Fruit fly (Drosophila melanogaster) whole organism, prepupa: ENCODE results near the gene CG14434.

ENCODE experiments used
- CG10631 ChIP-seq: fragments of 200-800 bp; sonication (Bioruptor generic); optimal IDR thresholded peaks from 2 replicates; lab custom pipeline; 2016; ENCODE audit warnings: missing biosample characterization, missing genetic modification characterization
- CG10669 ChIP-seq: fragments of 200-800 bp; sonication (Bioruptor generic); optimal IDR thresholded peaks from 3 replicates; lab custom pipeline; 2018; ENCODE audit warnings: missing biosample characterization, mild to moderate bottlenecking, missing genetic modification characterization, moderate library complexity
- CG11294 ChIP-seq: fragments of 200-800 bp; sonication (Bioruptor generic); IDR thresholded peaks from 2 replicates; pipeline ENCODE4 v1.3.6; 2022; ENCODE audit warnings: missing biosample characterization, missing genetic modification characterization
- CG11762 ChIP-seq: fragments of 200-800 bp; sonication (Bioruptor generic); optimal IDR thresholded peaks from 3 replicates; lab custom pipeline; 2016; ENCODE audit warnings: missing biosample characterization, missing genetic modification characterization; ENCODE audit not compliant: insufficient read depth
- CG11902 ChIP-seq: fragments of 200-800 bp; sonication (Bioruptor generic); optimal IDR thresholded peaks from 3 replicates; lab custom pipeline; 2016; ENCODE audit warnings: missing biosample characterization, missing genetic modification characterization
- CG16779 ChIP-seq: fragments of 200-800 bp; sonication (Bioruptor generic); optimal IDR thresholded peaks from 3 replicates; lab custom pipeline; 2017; ENCODE audit warnings: missing biosample characterization, mild to moderate bottlenecking, missing genetic modification characterization
- CG32006 ChIP-seq: fragments of 200-800 bp; sonication (Bioruptor generic); optimal IDR thresholded peaks from 3 replicates; lab custom pipeline; 2017; ENCODE audit warnings: missing biosample characterization, mild to moderate bottlenecking, missing genetic modification characterization
- CG34406 ChIP-seq: fragments of 200-800 bp; sonication (Bioruptor generic); optimal IDR thresholded peaks from 3 replicates; lab custom pipeline; 2016; ENCODE audit warnings: missing biosample characterization, missing genetic modification characterization
- CG3919 ChIP-seq: fragments of 200-800 bp; sonication (Bioruptor generic); optimal IDR thresholded peaks from 3 replicates; lab custom pipeline; 2016; ENCODE audit warnings: missing biosample characterization, missing genetic modification characterization
- CG6163 ChIP-seq: fragments of 200-800 bp; sonication (Bioruptor generic); IDR thresholded peaks from 3 replicates; pipeline ENCODE4 v1.3.6; 2022; ENCODE audit warnings: missing biosample characterization, missing genetic modification characterization
- CG6808 ChIP-seq: fragments of 200-800 bp; sonication (Bioruptor generic); optimal IDR thresholded peaks from 3 replicates; lab custom pipeline; 2017; ENCODE audit warnings: missing biosample characterization, missing genetic modification characterization, mild to moderate bottlenecking, moderate library complexity, missing genetic modification reagents
- CG6854 ChIP-seq: fragments of 200-800 bp; sonication (Bioruptor generic); optimal IDR thresholded peaks from 2 replicates; lab custom pipeline; 2017; ENCODE audit warnings: missing biosample characterization, mild to moderate bottlenecking, missing genetic modification characterization
- CG7368 ChIP-seq: fragments of 200-800 bp; sonication (Bioruptor generic); optimal IDR thresholded peaks from 3 replicates; lab custom pipeline; 2016; ENCODE audit warnings: missing biosample characterization, missing genetic modification characterization
- CG8119 ChIP-seq: fragments of 200-800 bp; sonication (Bioruptor generic); IDR thresholded peaks from 3 replicates; pipeline ENCODE4 v1.3.6; 2022; ENCODE audit warnings: missing biosample characterization, missing genetic modification characterization
- CG8319 ChIP-seq: fragments of 200-800 bp; sonication (Bioruptor generic); optimal IDR thresholded peaks from 3 replicates; lab custom pipeline; 2016; ENCODE audit warnings: missing biosample characterization, missing genetic modification characterization
- CG8632 ChIP-seq: fragments of 200-800 bp; sonication (Bioruptor generic); optimal IDR thresholded peaks from 3 replicates; lab custom pipeline; 2016; ENCODE audit warnings: missing biosample characterization, missing genetic modification characterization
- CG9139 ChIP-seq: fragments of 200-800 bp; sonication (Bioruptor generic); optimal IDR thresholded peaks from 3 replicates; lab custom pipeline; 2017; ENCODE audit warnings: missing biosample characterization, mild to moderate bottlenecking, missing genetic modification characterization
- Eip78C ChIP-seq: fragments of 200-800 bp; sonication (Bioruptor generic); peaks from one replicate; lab custom pipeline; 2016; ENCODE audit warnings: missing biosample characterization, missing genetic modification characterization
- Eip93F ChIP-seq: fragments of 200-800 bp; sonication (Bioruptor generic); optimal IDR thresholded peaks from 2 replicates; lab custom pipeline; 2016; ENCODE audit warnings: missing biosample characterization, mild to moderate bottlenecking, missing genetic modification characterization
- Ets96B ChIP-seq: fragments of 200-800 bp; optimal IDR thresholded peaks from 2 replicates; lab custom pipeline; 2019; ENCODE audit warnings: missing biosample characterization, mild to moderate bottlenecking, missing genetic modification characterization, moderate library complexity
- Gug ChIP-seq: fragments of 200-800 bp; sonication (Bioruptor generic); IDR thresholded peaks from 2 replicates; pipeline ENCODE4 v1.3.6; 2022; ENCODE audit warnings: missing biosample characterization, missing genetic modification characterization
- Hr38 ChIP-seq: sonication (Bioruptor generic); optimal IDR thresholded peaks from 2 replicates; lab custom pipeline; 2016; ENCODE audit warnings: missing biosample characterization, missing genetic modification characterization
- Hr39 ChIP-seq: fragments of 200-800 bp; sonication (Bioruptor generic); optimal IDR thresholded peaks from 2 replicates; lab custom pipeline; 2016; ENCODE audit warnings: missing biosample characterization, missing genetic modification characterization
- Hr4 ChIP-seq: fragments of 200-800 bp; sonication (Bioruptor generic); optimal IDR thresholded peaks from 3 replicates; lab custom pipeline; 2016; ENCODE audit warnings: missing biosample characterization, missing genetic modification characterization
- Met ChIP-seq: fragments of 200-800 bp; sonication (Bioruptor generic); optimal IDR thresholded peaks from 3 replicates; lab custom pipeline; 2016; ENCODE audit warnings: missing biosample characterization, missing genetic modification characterization
- OdsH ChIP-seq: fragments of 200-800 bp; sonication (Bioruptor generic); optimal IDR thresholded peaks from 3 replicates; lab custom pipeline; 2016; ENCODE audit warnings: missing biosample characterization, missing genetic modification characterization
- Smox ChIP-seq: fragments of 200-800 bp; sonication (Bioruptor generic); optimal IDR thresholded peaks from 3 replicates; lab custom pipeline; 2016; ENCODE audit warnings: missing biosample characterization, missing genetic modification characterization
- Sox14 ChIP-seq: fragments of 200-800 bp; sonication (Bioruptor generic); optimal IDR thresholded peaks from 3 replicates; lab custom pipeline; 2016; ENCODE audit warnings: missing biosample characterization, missing genetic modification characterization
- achi ChIP-seq: fragments of 200-800 bp; sonication (Bioruptor generic); optimal IDR thresholded peaks from 3 replicates; lab custom pipeline; 2016; ENCODE audit warnings: missing biosample characterization, missing genetic modification characterization
- acj6 ChIP-seq: fragments of 200-800 bp; sonication (Bioruptor generic); optimal IDR thresholded peaks from 3 replicates; lab custom pipeline; 2016; ENCODE audit warnings: missing biosample characterization, missing genetic modification characterization
- cyc ChIP-seq: fragments of 200-800 bp; sonication (Bioruptor generic); optimal IDR thresholded peaks from 3 replicates; lab custom pipeline; 2016; ENCODE audit warnings: missing biosample characterization, missing genetic modification characterization
- dac ChIP-seq: fragments of 200-800 bp; sonication (Bioruptor generic); optimal IDR thresholded peaks from 2 replicates; lab custom pipeline; 2017; ENCODE audit warnings: missing biosample characterization, mild to moderate bottlenecking, missing genetic modification characterization
- dsx ChIP-seq: fragments of 200-800 bp; optimal IDR thresholded peaks from 3 replicates; lab custom pipeline; 2019; ENCODE audit warnings: missing biosample characterization, mild to moderate bottlenecking, missing genetic modification characterization, moderate library complexity; ENCODE audit not compliant: poor library complexity, severe bottlenecking
- esn ChIP-seq: fragments of 200-800 bp; sonication (Bioruptor generic); optimal IDR thresholded peaks from 2 replicates; lab custom pipeline; 2016; ENCODE audit warnings: missing biosample characterization, mild to moderate bottlenecking, missing genetic modification characterization, moderate library complexity
- fd59A ChIP-seq: fragments of 200-800 bp; sonication (Bioruptor generic); optimal IDR thresholded peaks from 2 replicates; lab custom pipeline; 2017; ENCODE audit warnings: missing biosample characterization, mild to moderate bottlenecking, missing genetic modification characterization, missing genetic modification reagents
- fd85E ChIP-seq: fragments of 200-800 bp; sonication (Bioruptor generic); optimal IDR thresholded peaks from 3 replicates; lab custom pipeline; 2016; ENCODE audit warnings: missing biosample characterization, missing genetic modification characterization
- fkh ChIP-seq: fragments of 200-800 bp; sonication (Bioruptor generic); optimal IDR thresholded peaks from 3 replicates; lab custom pipeline; 2017; ENCODE audit warnings: missing biosample characterization, mild to moderate bottlenecking, missing genetic modification characterization, moderate library complexity
- lz ChIP-seq: fragments of 200-800 bp; sonication (Bioruptor generic); optimal IDR thresholded peaks from 3 replicates; lab custom pipeline; 2016; ENCODE audit warnings: missing biosample characterization, missing genetic modification characterization
- net ChIP-seq: fragments of 200-800 bp; sonication (Bioruptor generic); optimal IDR thresholded peaks from 3 replicates; lab custom pipeline; 2016; ENCODE audit warnings: missing biosample characterization, missing genetic modification characterization
- pdm3 ChIP-seq: fragments of 200-800 bp; sonication (Bioruptor generic); optimal IDR thresholded peaks from 3 replicates; lab custom pipeline; 2016; ENCODE audit warnings: missing biosample characterization, missing genetic modification characterization
- salr ChIP-seq, 2 experiments: fragments of 200-800 bp; sonication (Bioruptor generic); optimal IDR thresholded peaks; 3 replicates each; lab custom pipeline; 2016 to 2018; ENCODE audit warnings: missing biosample characterization in 2 of 2, missing genetic modification characterization in 2 of 2, mild to moderate bottlenecking in 1 of 2
- spab ChIP-seq: fragments of 200-800 bp; sonication (Bioruptor generic); optimal IDR thresholded peaks from 2 replicates; lab custom pipeline; 2017; ENCODE audit warnings: missing biosample characterization, mild to moderate bottlenecking, missing genetic modification characterization, missing genetic modification reagents
- ss ChIP-seq, 2 experiments: fragments of 200-800 bp; sonication (Bioruptor generic); optimal IDR thresholded peaks; 2 replicates in 1 of 2; 3 replicates in 1 of 2; lab custom pipeline; 2017 to 2018; ENCODE audit warnings: mild to moderate bottlenecking in 2 of 2, missing biosample characterization in 2 of 2, missing genetic modification characterization in 2 of 2, moderate library complexity in 1 of 2
- svp ChIP-seq: fragments of 200-800 bp; sonication (Bioruptor generic); peaks from one replicate; lab custom pipeline; 2016; ENCODE audit warnings: missing biosample characterization, missing genetic modification characterization

CG14434 gene

DNA sequence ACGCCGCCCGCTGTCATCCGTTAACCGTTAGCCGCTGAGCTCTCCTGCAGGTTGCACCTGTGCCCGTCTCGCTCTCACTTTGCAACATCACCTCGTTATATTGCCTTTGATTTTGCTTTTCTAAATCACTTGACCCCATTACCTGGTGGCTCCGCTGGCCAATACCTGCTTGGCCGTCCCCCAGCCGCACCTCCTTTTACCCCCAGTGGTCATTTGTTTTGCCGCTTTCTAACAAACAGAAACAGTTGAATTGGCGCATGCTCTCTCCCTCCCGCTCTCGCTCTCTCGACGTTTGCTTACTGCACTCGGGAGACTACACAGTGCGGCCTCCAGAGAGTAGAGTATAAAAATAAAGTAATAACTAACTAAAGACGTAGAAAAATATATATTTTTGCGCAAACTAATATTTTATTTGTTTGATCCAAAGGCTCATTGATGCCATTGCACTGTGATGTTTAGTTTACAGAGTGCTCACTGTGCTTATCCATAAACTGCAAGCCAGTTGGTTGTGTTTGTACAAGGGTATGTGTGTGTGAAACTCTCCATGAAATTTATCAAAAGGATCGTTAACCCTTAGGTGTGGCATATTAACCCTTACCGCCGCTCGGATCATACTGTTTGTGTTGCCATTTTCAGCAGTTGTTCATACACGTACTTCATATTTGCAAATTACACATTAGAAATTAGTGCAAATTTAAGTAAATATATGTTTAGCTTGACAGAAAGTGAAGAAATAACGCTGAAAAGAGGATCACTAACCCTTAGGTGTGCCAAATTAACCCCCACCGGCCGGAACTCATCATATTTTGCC, 62.3 kb downstream of the CG14434 start (continued):
- peak; percentile 88 for TF ChIP-seq CG34406 (GFP tag; lab: Kevin White, UChicago)
- TF ChIP-seq cyc (GFP tag; lab: Kevin White, UChicago): peak; percentile 94
- TF ChIP-seq CG11762: peak; percentile 71
- peak; percentile 92 for TF ChIP-seq CG8632 (GFP tag; lab: Kevin White, UChicago)
- peak; percentile 97 for TF ChIP-seq svp (GFP tag; lab: Kevin White, UChicago)
- peak; percentile 97 for TF ChIP-seq CG6163 (GFP tag; lab: Robert Waterston, UW)
- TF ChIP-seq CG11294 (GFP tag; lab: Robert Waterston, UW): peak; percentile 94
- TF ChIP-seq Ets96B (tag; lab: Kevin White, UChicago): peak; percentile 78
- peak; percentile 96 for TF ChIP-seq Hr39 (GFP tag; lab: Kevin White, UChicago)
- peak; percentile 94 for TF ChIP-seq net (GFP tag; lab: Kevin White, UChicago)
- peak; percentile 93 for TF ChIP-seq acj6
- no peak for TF ChIP-seq spab (GFP tag; lab: Kevin White, UChicago)
- peak; percentile 94 for TF ChIP-seq lz (GFP tag; lab: Kevin White, UChicago)
- peak; percentile 95 for TF ChIP-seq Hr4 (GFP tag; lab: Kevin White, UChicago)
- TF ChIP-seq CG11902: peak; percentile 76
- TF ChIP-seq Smox (GFP tag; lab: Kevin White, UChicago): peak; percentile 94
- TF ChIP-seq Sox14 (GFP tag; lab: Kevin White, UChicago): peak; percentile 95
- TF ChIP-seq esn (GFP tag; lab: Kevin White, UChicago): peak; percentile 95
- TF ChIP-seq Gug: peak; percentile 91
- TF ChIP-seq fd59A (GFP tag; lab: Kevin White, UChicago): peak; percentile 72
- peak; percentile 73 to 83 for TF ChIP-seq salr (GFP tag; optimal IDR thresholded peaks at IDR 0.05; lab: Kevin White, UChicago)
- TF ChIP-seq CG3919 (GFP tag; lab: Kevin White, UChicago): peak; percentile 93
- peak; percentile 55 for TF ChIP-seq fd85E (GFP tag; lab: Kevin White, UChicago)
- peak; percentile 91 for TF ChIP-seq achi (GFP tag; lab: Kevin White, UChicago)
- TF ChIP-seq CG8319 (GFP tag; lab: Kevin White, UChicago): peak; percentile 83
- TF ChIP-seq CG6808: peak; percentile 61
- peak; percentile 17 for TF ChIP-seq CG6854
- TF ChIP-seq dac: peak; percentile 87
- TF ChIP-seq fkh: no peak
- TF ChIP-seq Eip93F (GFP tag; lab: Kevin White, UChicago): peak; percentile 85
- peak; percentile 98 for TF ChIP-seq Eip78C
- peak; percentile 91 for TF ChIP-seq CG10631 (GFP tag; lab: Kevin White, UChicago)
- TF ChIP-seq pdm3 (GFP tag; lab: Kevin White, UChicago): peak; percentile 96
- peak; percentile 80 for TF ChIP-seq CG16779
- TF ChIP-seq dsx (GFP tag; lab: Kevin White, UChicago): peak; percentile 79
- peak; percentile 95 for TF ChIP-seq OdsH

DNA sequence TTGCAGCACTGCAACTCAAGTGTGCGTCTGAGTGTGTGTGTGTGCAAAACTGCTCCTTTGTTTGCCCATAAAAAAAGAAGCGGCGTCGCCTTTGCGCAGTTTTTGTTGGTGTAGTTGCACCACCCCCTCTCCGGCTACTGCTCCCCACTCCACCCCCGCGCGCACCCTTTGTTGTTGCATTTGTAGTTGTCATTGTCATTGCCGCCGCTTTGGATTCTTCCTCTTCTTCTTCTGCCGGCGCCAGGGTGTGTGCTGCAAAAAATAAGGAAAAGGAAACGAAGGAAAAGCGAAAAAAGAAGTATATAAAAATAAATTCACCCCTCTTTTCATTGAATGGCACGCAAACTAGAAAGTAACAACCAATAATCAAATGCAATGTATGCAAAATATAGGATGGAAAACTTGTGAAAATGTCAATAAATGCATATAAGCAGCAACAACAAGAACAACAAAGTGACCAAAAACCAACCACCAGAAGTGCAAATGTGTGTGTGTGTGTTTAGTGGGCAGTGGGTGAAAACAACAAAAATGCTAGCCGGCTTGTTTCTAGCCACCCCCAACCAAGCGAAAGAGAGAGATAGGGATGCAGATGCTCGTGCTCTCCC, 63.0 kb downstream of the CG14434 start:
- TF ChIP-seq lz (GFP tag; lab: Kevin White, UChicago): no peak
- TF ChIP-seq CG9139: peak; percentile 41
- no peak for TF ChIP-seq Met (GFP tag; lab: Kevin White, UChicago)
- TF ChIP-seq CG8319 (GFP tag; lab: Kevin White, UChicago): no peak
- peak; percentile 24; the same call in 1 of the 3 replicates for TF ChIP-seq CG6163 (GFP tag; lab: Robert Waterston, UW)
- no peak for TF ChIP-seq CG7368 (GFP tag; lab: Kevin White, UChicago)
- no peak for TF ChIP-seq Hr38 (GFP tag; lab: Kevin White, UChicago)
- TF ChIP-seq Eip93F (GFP tag; lab: Kevin White, UChicago): no peak
- peak; percentile 83 for TF ChIP-seq Sox14 (GFP tag; lab: Kevin White, UChicago)
- TF ChIP-seq CG8119: no peak
- TF ChIP-seq cyc (GFP tag; lab: Kevin White, UChicago): no peak
- TF ChIP-seq OdsH: no peak
- TF ChIP-seq ss (GFP tag; optimal IDR thresholded peaks at IDR 0.05; lab: Kevin White, UChicago): peak; percentile 36 to 44
- no peak for TF ChIP-seq Hr4 (GFP tag; lab: Kevin White, UChicago)
- TF ChIP-seq CG10669: peak; percentile 5
- TF ChIP-seq CG32006 (GFP tag; lab: Kevin White, UChicago): no peak
